Fruit fly (Drosophila melanogaster) whole organism, embryonic: ENCODE data around the gene Syx4.

ENCODE experiments used
- Atf-2 ChIP-seq: fragments of 200-800 bp; sonication (Bioruptor generic); optimal IDR thresholded peaks from 2 replicates; lab custom pipeline; 2016; ENCODE audit warnings: missing biosample characterization, missing genetic modification characterization
- CG10147 ChIP-seq: fragments of 200-800 bp; sonication (Bioruptor generic); optimal IDR thresholded peaks from 2 replicates; lab custom pipeline; 2019; ENCODE audit warnings: missing biosample characterization, mild to moderate bottlenecking, missing genetic modification characterization, moderate library complexity
- CG11504 ChIP-seq: fragments of 200-800 bp; sonication (Bioruptor generic); optimal IDR thresholded peaks from 3 replicates; lab custom pipeline; 2019; ENCODE audit warnings: missing biosample characterization, mild to moderate bottlenecking, missing genetic modification characterization, moderate library complexity
- CG12155 ChIP-seq: fragments of 200-800 bp; sonication (Bioruptor generic); optimal IDR thresholded peaks from 3 replicates; lab custom pipeline; 2016; ENCODE audit warnings: missing biosample characterization, missing genetic modification characterization
- CG12942 ChIP-seq: fragments of 200-800 bp; sonication (Bioruptor generic); optimal IDR thresholded peaks from 3 replicates; lab custom pipeline; 2016; ENCODE audit warnings: missing biosample characterization, missing genetic modification characterization
- CG14441 ChIP-seq: fragments of 200-800 bp; sonication (Bioruptor generic); IDR thresholded peaks from 2 replicates; pipeline ENCODE4 v1.3.6; 2022; ENCODE audit warnings: missing biosample characterization, missing genetic modification characterization
- CG14667 ChIP-seq: fragments of 200-800 bp; sonication (Bioruptor generic); IDR thresholded peaks from 2 replicates; pipeline ENCODE4 v1.3.6; 2022; ENCODE audit warnings: missing biosample characterization, missing genetic modification characterization
- CG1603 ChIP-seq: fragments of 200-800 bp; sonication (Bioruptor generic); optimal IDR thresholded peaks from 2 replicates; lab custom pipeline; 2019; ENCODE audit warnings: missing biosample characterization, mild to moderate bottlenecking, missing genetic modification characterization, moderate library complexity
- CG18476 ChIP-seq: fragments of 200-800 bp; sonication (Bioruptor generic); optimal IDR thresholded peaks from 2 replicates; lab custom pipeline; 2016; ENCODE audit warnings: missing biosample characterization, mild to moderate bottlenecking, missing genetic modification characterization
- CG18599 ChIP-seq: fragments of 200-800 bp; sonication (Bioruptor generic); optimal IDR thresholded peaks from 3 replicates; lab custom pipeline; 2017; ENCODE audit warnings: missing biosample characterization, missing genetic modification characterization, mild to moderate bottlenecking, moderate library complexity, missing genetic modification reagents
- CG2120 ChIP-seq: fragments of 200-800 bp; sonication (Bioruptor generic); optimal IDR thresholded peaks from 3 replicates; lab custom pipeline; 2016; ENCODE audit warnings: missing biosample characterization, missing genetic modification characterization
- CG2678 ChIP-seq: fragments of 200-800 bp; sonication (Bioruptor generic); optimal IDR thresholded peaks from 3 replicates; lab custom pipeline; 2019; ENCODE audit warnings: missing biosample characterization, mild to moderate bottlenecking, missing genetic modification characterization, moderate library complexity
- CG32532 ChIP-seq: fragments of 200-800 bp; sonication (Bioruptor generic); IDR thresholded peaks from 2 replicates; pipeline ENCODE4 v1.3.6; 2022; ENCODE audit warnings: missing biosample characterization, missing genetic modification characterization
- CG34422 ChIP-seq: fragments of 200-800 bp; sonication (Bioruptor generic); IDR thresholded peaks from 3 replicates; pipeline ENCODE4 v1.3.6; 2022; ENCODE audit warnings: missing biosample characterization, missing genetic modification characterization
- CG3847 ChIP-seq: fragments of 200-800 bp; sonication (Bioruptor generic); IDR thresholded peaks from 2 replicates; pipeline ENCODE4 v1.3.6; 2022; ENCODE audit warnings: missing biosample characterization, missing genetic modification characterization
- CG4854 ChIP-seq: fragments of 200-800 bp; sonication (Bioruptor generic); optimal IDR thresholded peaks from 2 replicates; lab custom pipeline; 2016; ENCODE audit warnings: missing biosample characterization, missing genetic modification characterization, inconsistent platforms
- CG7839 ChIP-seq: fragments of 200-800 bp; sonication (Bioruptor generic); optimal IDR thresholded peaks from 3 replicates; lab custom pipeline; 2018; ENCODE audit warnings: missing biosample characterization, mild to moderate bottlenecking, missing genetic modification characterization, moderate library complexity
- CG8478 ChIP-seq: fragments of >200 bp; optimal IDR thresholded peaks from 2 replicates; lab custom pipeline; 2018
- CG8944 ChIP-seq: fragments of 200-800 bp; sonication (Bioruptor generic); optimal IDR thresholded peaks from 3 replicates; lab custom pipeline; 2016; ENCODE audit warnings: missing biosample characterization, missing genetic modification characterization
- CoRest ChIP-seq: fragments of 200-800 bp; sonication (Bioruptor generic); optimal IDR thresholded peaks from 3 replicates; lab custom pipeline; 2018; ENCODE audit warnings: missing biosample characterization, mild to moderate bottlenecking, missing genetic modification characterization, moderate library complexity
- D ChIP-seq, 2 experiments: fragments of 200-800 bp in 1 of 2; fragments of >200 bp in 1 of 2; sonication (Bioruptor generic) in 1 of 2; optimal IDR thresholded peaks; 2 replicates in 1 of 2; 3 replicates in 1 of 2; lab custom pipeline; 2017; ENCODE audit warnings: mild to moderate bottlenecking in 1 of 2, missing biosample characterization in 1 of 2, missing genetic modification characterization in 1 of 2, missing genetic modification reagents in 1 of 2
- Dek ChIP-seq: fragments of 200-800 bp; sonication (Bioruptor generic); optimal IDR thresholded peaks from 3 replicates; lab custom pipeline; 2019; ENCODE audit warnings: missing biosample characterization, mild to moderate bottlenecking, missing genetic modification characterization, moderate library complexity
- Dfd ChIP-seq, 2 experiments: fragments of >200 bp; optimal IDR thresholded peaks; 2 replicates each; lab custom pipeline; 2017; ENCODE audit warnings: missing biosample characterization in 2 of 2, missing genetic modification characterization in 2 of 2
- Dp ChIP-seq: fragments of 200-800 bp; sonication (Bioruptor generic); optimal IDR thresholded peaks from 2 replicates; lab custom pipeline; 2018; ENCODE audit warnings: missing biosample characterization, mild to moderate bottlenecking, missing genetic modification characterization, moderate library complexity
- HLH3B ChIP-seq: fragments of 200-800 bp; sonication (Bioruptor generic); IDR thresholded peaks from 2 replicates; pipeline ENCODE4 v1.3.6; 2022; ENCODE audit warnings: missing biosample characterization, missing genetic modification characterization
- Lim3 ChIP-seq: fragments of 200-800 bp; sonication (Bioruptor generic); IDR thresholded peaks from 2 replicates; pipeline ENCODE4 v1.3.6; 2022; ENCODE audit warnings: missing biosample characterization, missing genetic modification characterization
- Med ChIP-seq: fragments of 200-800 bp; sonication (Bioruptor generic); peaks from one replicate; lab custom pipeline; 2016; ENCODE audit warnings: missing biosample characterization, missing genetic modification characterization, mild to moderate bottlenecking, inconsistent platforms, moderate library complexity
- NK7.1 ChIP-seq: fragments of 200-800 bp; sonication (Bioruptor generic); optimal IDR thresholded peaks from 3 replicates; lab custom pipeline; 2016; ENCODE audit warnings: missing biosample characterization, missing genetic modification characterization
- Ptx1 ChIP-seq: fragments of 200-800 bp; sonication (Bioruptor generic); IDR thresholded peaks from 2 replicates; pipeline ENCODE4 v1.3.6; 2022; ENCODE audit warnings: missing biosample characterization, missing genetic modification characterization
- Six4 ChIP-seq: fragments of 200-800 bp; sonication (Bioruptor generic); optimal IDR thresholded peaks from 2 replicates; lab custom pipeline; 2016; ENCODE audit warnings: missing biosample characterization, missing genetic modification characterization
- bcd ChIP-seq: fragments of 200-800 bp; sonication (Bioruptor generic); optimal IDR thresholded peaks from 2 replicates; lab custom pipeline; 2017; ENCODE audit warnings: missing biosample characterization, mild to moderate bottlenecking, missing genetic modification characterization
- dmrt99B ChIP-seq: fragments of 200-800 bp; sonication (Bioruptor generic); optimal IDR thresholded peaks from 2 replicates; lab custom pipeline; 2018; ENCODE audit warnings: missing biosample characterization, mild to moderate bottlenecking, missing genetic modification characterization, moderate library complexity
- fd3F ChIP-seq: fragments of 200-800 bp; sonication (Bioruptor generic); optimal IDR thresholded peaks from 2 replicates; lab custom pipeline; 2018; ENCODE audit warnings: missing biosample characterization, mild to moderate bottlenecking, missing genetic modification characterization, moderate library complexity
- gem ChIP-seq: fragments of 200-800 bp; sonication (Bioruptor generic); optimal IDR thresholded peaks from 2 replicates; lab custom pipeline; 2019; ENCODE audit warnings: missing biosample characterization, mild to moderate bottlenecking, missing genetic modification characterization, moderate library complexity
- grau ChIP-seq: fragments of 200-800 bp; optimal IDR thresholded peaks from 3 replicates; lab custom pipeline; 2019; ENCODE audit warnings: missing biosample characterization, mild to moderate bottlenecking, missing genetic modification characterization, moderate library complexity
- hb ChIP-seq: fragments of 200-800 bp; sonication (Bioruptor generic); IDR thresholded peaks from 3 replicates; pipeline ENCODE4 v1.3.6; 2022; ENCODE audit warnings: missing biosample characterization, missing genetic modification characterization; ENCODE audit not compliant: partially characterized antibody
- lbe ChIP-seq: fragments of 200-800 bp; sonication (Bioruptor generic); optimal IDR thresholded peaks from 2 replicates; lab custom pipeline; 2016; ENCODE audit warnings: missing biosample characterization, mild to moderate bottlenecking, missing genetic modification characterization
- lilli ChIP-seq: fragments of 200-800 bp; sonication (Bioruptor generic); optimal IDR thresholded peaks from 3 replicates; lab custom pipeline; 2016; ENCODE audit warnings: missing biosample characterization, missing genetic modification characterization
- lmd ChIP-seq: fragments of 200-800 bp; sonication (Bioruptor generic); IDR thresholded peaks from 2 replicates; pipeline ENCODE4 v1.3.6; 2022; ENCODE audit warnings: missing biosample characterization, missing genetic modification characterization
- pan ChIP-seq, 4 experiments: fragments of >200 bp in 3 of 4; fragments of 200-800 bp in 1 of 4; sonication (Bioruptor generic) in 1 of 4; optimal IDR thresholded peaks in 3 of 4; IDR thresholded peaks in 1 of 4; 2 replicates each; pipeline versions ENCODE4 v1.3.6 to Lab custom; 2017 to 2022; ENCODE audit warnings: missing biosample characterization in 2 of 4, missing genetic modification characterization in 2 of 4, mixed read lengths in 1 of 4
- prd ChIP-seq, 3 experiments: fragments of >200 bp in 2 of 3; fragments of 200-800 bp in 1 of 3; sonication (Bioruptor generic) in 1 of 3; optimal IDR thresholded peaks in 2 of 3; IDR thresholded peaks in 1 of 3; 2 replicates in 2 of 3; 3 replicates in 1 of 3; pipeline versions ENCODE4 v1.3.6 to Lab custom; 2017 to 2022; ENCODE audit warnings: missing biosample characterization in 1 of 3, missing genetic modification characterization in 1 of 3
- row ChIP-seq: fragments of 200-800 bp; sonication (Bioruptor generic); IDR thresholded peaks from 3 replicates; pipeline ENCODE4 v1.3.6; 2022; ENCODE audit warnings: missing biosample characterization, missing genetic modification characterization
- sisA ChIP-seq: fragments of 200-800 bp; sonication (Bioruptor generic); IDR thresholded peaks from 2 replicates; pipeline ENCODE4 v1.3.6; 2022; ENCODE audit warnings: missing biosample characterization, missing genetic modification characterization
- slbo ChIP-seq: fragments of 200-800 bp; sonication (Bioruptor generic); IDR thresholded peaks from 2 replicates; pipeline ENCODE4 v1.3.6; 2022; ENCODE audit warnings: missing biosample characterization, missing genetic modification characterization
- sob ChIP-seq: fragments of 200-800 bp; sonication (Bioruptor generic); IDR thresholded peaks from 2 replicates; pipeline ENCODE4 v1.3.6; 2022; ENCODE audit warnings: missing biosample characterization, missing genetic modification characterization
- ssp ChIP-seq: fragments of 200-800 bp; sonication (Bioruptor generic); IDR thresholded peaks from 2 replicates; pipeline ENCODE4 v1.3.6; 2022; ENCODE audit warnings: missing biosample characterization, missing genetic modification characterization
- stc ChIP-seq: fragments of 200-800 bp; sonication (Bioruptor generic); IDR thresholded peaks from 2 replicates; pipeline ENCODE4 v1.3.6; 2022; ENCODE audit warnings: missing biosample characterization, missing genetic modification characterization

Syx4 gene

DNA sequence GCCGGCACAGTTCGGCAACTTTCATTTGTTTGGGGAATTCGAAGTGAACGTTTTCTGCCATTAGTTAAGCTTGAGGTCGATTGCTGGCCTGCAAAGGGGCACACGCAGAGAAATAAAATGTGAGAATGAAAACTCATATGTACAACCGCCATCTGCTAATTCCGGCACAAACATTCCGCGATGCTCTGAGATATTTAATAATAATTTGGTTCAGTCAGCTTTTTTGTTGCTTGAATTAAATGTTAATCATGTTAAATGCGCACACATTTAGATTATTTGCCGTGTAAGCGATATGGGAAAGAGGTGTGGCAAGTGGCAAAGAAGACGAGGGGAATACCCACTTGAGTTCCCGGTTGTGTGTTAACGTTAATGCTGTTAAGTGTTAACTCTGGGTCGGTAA lies 13.5 kb upstream of the Syx4 start (continued):
- TF ChIP-seq CG14667, result 0 out of 2 replicates have a peak, but pooled peaks have one; percentile 22
- no peak for TF ChIP-seq Dp (GFP tag; lab: Kevin White, UChicago)
- peak; percentile 46 for TF ChIP-seq CG1603 (tag; lab: Kevin White, UChicago)
- TF ChIP-seq D (optimal IDR thresholded peaks at IDR 0.05; lab: Kevin White, UChicago), result no peak
- peak; percentile 5 for TF ChIP-seq D (GFP tag; optimal IDR thresholded peaks at IDR 0.05; lab: Kevin White, UChicago)
- peak; percentile 35; the same call in 1 of the 2 replicates for TF ChIP-seq stc
- TF ChIP-seq prd (optimal IDR thresholded peaks at IDR 0.05; lab: Kevin White, UChicago), result no peak
- 0 out of 3 replicates have a peak, but pooled peaks have one; percentile 29 for TF ChIP-seq prd (GFP tag; IDR thresholded peaks at IDR 0.05; lab: Robert Waterston, UW)
- TF ChIP-seq ssp (GFP tag; lab: Robert Waterston, UW), result peak; percentile 23; the same call in 1 of the 2 replicates
- no peak for TF ChIP-seq fd3F (GFP tag; lab: Kevin White, UChicago)
- TF ChIP-seq CG11504 (tag; lab: Kevin White, UChicago), result peak; percentile 58
- TF ChIP-seq CG8478 (lab: Kevin White, UChicago), result no peak
- no peak for TF ChIP-seq Lim3 (GFP tag; lab: Robert Waterston, UW)
- peak; percentile 38 for TF ChIP-seq gem (tag; lab: Kevin White, UChicago)
- no peak; the same call in 1 of the 2 replicates for TF ChIP-seq CG3847 (GFP tag; lab: Robert Waterston, UW)
- TF ChIP-seq Dfd (GFP tag; optimal IDR thresholded peaks at IDR 0.05; lab: Kevin White, UChicago), result no peak
- no peak for TF ChIP-seq CG8944 (GFP tag; lab: Kevin White, UChicago)
- no peak for TF ChIP-seq Atf-2 (GFP tag; lab: Kevin White, UChicago)
- TF ChIP-seq sob, result 0 out of 2 replicates have a peak, but pooled peaks have one; percentile 21
- TF ChIP-seq CG32532, result 0 out of 2 replicates have a peak, but pooled peaks have one; percentile 12
- peak; percentile 23 for TF ChIP-seq bcd (GFP tag; lab: Kevin White, UChicago)
- no peak for TF ChIP-seq CG12155 (GFP tag; lab: Kevin White, UChicago)
- peak; percentile 45; the same call in 1 of the 2 replicates for TF ChIP-seq sisA (GFP tag; lab: Robert Waterston, UW)
- no peak for TF ChIP-seq lbe (GFP tag; lab: Kevin White, UChicago)
- TF ChIP-seq Six4 (GFP tag; lab: Kevin White, UChicago), result no peak
- no peak for TF ChIP-seq CG10147 (GFP tag; lab: Kevin White, UChicago)
- TF ChIP-seq hb (GFP tag; lab: Robert Waterston, UW), result no peak
- peak; percentile 17 for TF ChIP-seq grau (tag; lab: Kevin White, UChicago)
- TF ChIP-seq Med, result peak; percentile 83

DNA sequence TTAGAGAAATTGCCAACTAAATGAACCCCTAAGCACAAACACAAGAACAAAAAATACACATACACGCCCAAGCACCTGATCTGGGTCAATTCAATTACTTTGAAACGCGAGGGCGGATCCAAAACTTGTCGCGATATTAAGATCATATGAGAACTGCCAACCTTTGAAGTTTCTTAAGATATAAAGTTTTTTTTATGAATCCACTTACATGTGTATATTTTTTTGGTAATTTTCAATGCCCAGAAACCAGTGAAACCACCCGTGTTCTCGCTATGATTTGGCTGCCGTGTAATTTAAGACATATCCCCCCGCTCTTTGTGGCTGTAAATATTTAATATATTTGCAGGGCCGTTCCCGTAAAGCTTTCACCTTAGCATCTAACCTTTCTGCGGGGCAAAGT lies 5.8 kb upstream of the Syx4 start:
- TF ChIP-seq CG34422 (GFP tag; lab: Robert Waterston, UW), result 0 out of 3 replicates have a peak, but pooled peaks have one; percentile 11
- TF ChIP-seq CG12942 (GFP tag; lab: Kevin White, UChicago), result no peak
- TF ChIP-seq Dek, result no peak
- TF ChIP-seq lilli, result peak; percentile 5
- TF ChIP-seq gem (tag; lab: Kevin White, UChicago), result peak; percentile 21
- peak; percentile 37; the same call in 1 of the 2 replicates for TF ChIP-seq Ptx1 (GFP tag; lab: Robert Waterston, UW)
- TF ChIP-seq lmd (GFP tag; lab: Robert Waterston, UW), result peak; percentile 27; the same call in 1 of the 2 replicates
- 0 out of 2 replicates have a peak, but pooled peaks have one; percentile 20 for TF ChIP-seq CG14441
- TF ChIP-seq CG18476 (GFP tag; lab: Kevin White, UChicago), result peak; percentile 6
- peak; percentile 19 for TF ChIP-seq grau (tag; lab: Kevin White, UChicago)
- peak; percentile 49 for TF ChIP-seq row (GFP tag; lab: Robert Waterston, UW)
- TF ChIP-seq CG7839 (tag; lab: Kevin White, UChicago), result peak; percentile 19
- peak; percentile 23 for TF ChIP-seq dmrt99B (tag; lab: Kevin White, UChicago)
- peak; percentile 28 for TF ChIP-seq sisA (GFP tag; lab: Robert Waterston, UW)
- TF ChIP-seq pan (optimal IDR thresholded peaks at IDR 0.05; lab: Kevin White, UChicago), result no peak
- peak in 1 of 2 experiments; percentile 37 for TF ChIP-seq pan (GFP tag; optimal IDR thresholded peaks at IDR 0.05 in 1 of 2, IDR thresholded peaks at IDR 0.05 in 1 of 2)
- no peak for TF ChIP-seq CoRest (tag; lab: Kevin White, UChicago)
- no peak for TF ChIP-seq CG4854 (GFP tag; lab: Kevin White, UChicago)
- TF ChIP-seq HLH3B (GFP tag; lab: Robert Waterston, UW), result peak; percentile 28; the same call in 1 of the 2 replicates
- TF ChIP-seq CG2678 (tag; lab: Kevin White, UChicago), result peak; percentile 35
- TF ChIP-seq CG11504 (tag; lab: Kevin White, UChicago), result peak; percentile 38
- TF ChIP-seq CG18599 (GFP tag; lab: Kevin White, UChicago), result peak; percentile 52
- peak; percentile 48 for TF ChIP-seq CG2120 (GFP tag; lab: Kevin White, UChicago)
- TF ChIP-seq NK7.1 (GFP tag; lab: Kevin White, UChicago), result no peak
- TF ChIP-seq slbo, result peak; percentile 52; the same call in 1 of the 2 replicates
